Fruit fly (Drosophila melanogaster): ENCODE data around the gene Sec71.
A peak's percentile ranks its signal among the peaks of the same experiment; 100 is the strongest.

Gene Sec71

DNA sequence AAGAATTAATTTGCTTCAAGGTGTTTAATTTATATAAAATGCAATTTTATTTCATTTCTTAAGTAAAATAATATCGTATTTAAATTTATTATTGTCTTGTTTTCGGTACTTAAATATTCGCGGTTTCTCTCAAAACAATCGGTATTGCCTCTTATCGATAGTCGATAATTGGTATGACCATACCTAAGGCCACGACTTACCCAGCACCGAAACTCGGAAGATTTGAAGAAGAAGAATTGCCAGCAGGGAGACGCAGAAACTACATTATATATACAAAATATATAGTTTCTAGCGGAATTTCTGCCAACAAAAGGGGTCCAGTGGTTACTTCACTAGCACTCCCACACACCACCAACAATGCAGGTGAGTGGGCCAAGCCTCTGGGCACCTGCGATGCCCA lies 22.4 kb upstream of the Sec71 start (continued):
- TF ChIP-seq esg (GFP tag; conservative IDR thresholded peaks at IDR 0.05) (no peak), CG13123 (GFP tag; optimal IDR thresholded peaks at IDR 0.05) (no peak), hbn (GFP tag; IDR thresholded peaks at IDR 0.05; ENCODE audit: partially characterized antibody) (peak; percentile 65), Trl (optimal IDR thresholded peaks at IDR 0.05) (no peak), Trl (GFP tag; optimal IDR thresholded peaks at IDR 0.05) (no peak), Atf3 (GFP tag; optimal IDR thresholded peaks at IDR 0.05) (no peak), CG30431 (GFP tag; optimal IDR thresholded peaks at IDR 0.05) (no peak), ato (GFP tag; IDR thresholded peaks at IDR 0.05; ENCODE audit: partially characterized antibody) (peak; percentile 40; the same call in 1 of the 2 replicates), CG15073 (GFP tag; optimal IDR thresholded peaks at IDR 0.05) (no peak), CG9797 (GFP tag; optimal IDR thresholded peaks at IDR 0.05) (peak; percentile 70), exex (tag; optimal IDR thresholded peaks at IDR 0.05) (no peak), slou (GFP tag; optimal IDR thresholded peaks at IDR 0.05) (no peak), grn (GFP tag; optimal IDR thresholded peaks at IDR 0.05) (no peak), pfk (GFP tag; optimal IDR thresholded peaks at IDR 0.05) (no peak), ftz-f1 (GFP tag; optimal IDR thresholded peaks at IDR 0.05) (peak; percentile 93), Asciz (GFP tag; optimal IDR thresholded peaks at IDR 0.05) (no peak), gfzf (GFP tag; optimal IDR thresholded peaks at IDR 0.05) (peak; percentile 73), unc-4 (GFP tag; IDR thresholded peaks at IDR 0.05; ENCODE audit: partially characterized antibody) (peak; percentile 79), fru (optimal IDR thresholded peaks at IDR 0.05) (no peak), lilli (GFP tag; optimal IDR thresholded peaks at IDR 0.05) (no peak), CG1602 (GFP tag; optimal IDR thresholded peaks at IDR 0.05) (no peak), dmrt11E (tag; optimal IDR thresholded peaks at IDR 0.05) (no peak), CG4854 (GFP tag; optimal IDR thresholded peaks at IDR 0.05) (no peak), CG11085 (GFP tag; IDR thresholded peaks at IDR 0.05) (no peak), Bgb (GFP tag; IDR thresholded peaks at IDR 0.05; ENCODE audit: partially characterized antibody) (peak; percentile 65), CG2120 (GFP tag; optimal IDR thresholded peaks at IDR 0.05) (no peak), Sry-δ (GFP tag; optimal IDR thresholded peaks at IDR 0.05) (peak; percentile 63), bbx (GFP tag; IDR thresholded peaks at IDR 0.05; ENCODE audit: partially characterized antibody) (peak; percentile 70; the same call in 1 of the 2 replicates), CG14860 (GFP tag; IDR thresholded peaks at IDR 0.05; ENCODE audit: partially characterized antibody) (peak; percentile 51; the same call in 2 of the 3 replicates), zen2 (GFP tag; IDR thresholded peaks at IDR 0.05; ENCODE audit: partially characterized antibody) (peak; percentile 18; the same call in 1 of the 3 replicates), stwl (tag; optimal IDR thresholded peaks at IDR 0.05) (peak; percentile 83), B-H1 (GFP tag; IDR thresholded peaks at IDR 0.05) (no peak), CG2889 (GFP tag; IDR thresholded peaks at IDR 0.05) (no peak), CG10209 (GFP tag; optimal IDR thresholded peaks at IDR 0.05) (no peak), CG2129 (GFP tag; IDR thresholded peaks at IDR 0.05; ENCODE audit: partially characterized antibody) (peak; percentile 41; the same call in 1 of the 2 replicates), Fer1 (GFP tag; optimal IDR thresholded peaks at IDR 0.05) (no peak), ken (GFP tag; IDR thresholded peaks at IDR 0.05) (no peak), inv (GFP tag; IDR thresholded peaks at IDR 0.05; ENCODE audit: partially characterized antibody) (peak; percentile 50), CG11093 (GFP tag; IDR thresholded peaks at IDR 0.05) (no peak), CG4282 (GFP tag; optimal IDR thresholded peaks at IDR 0.05) (no peak), MESR4 (GFP tag; optimal IDR thresholded peaks at IDR 0.05) (peak; percentile 80), sima (GFP tag; optimal IDR thresholded peaks at IDR 0.05) (no peak), CkIIα-i1 (GFP tag; IDR thresholded peaks at IDR 0.05) (no peak), trem (tag; optimal IDR thresholded peaks at IDR 0.05) (peak; percentile 34), CG16863 (GFP tag; optimal IDR thresholded peaks at IDR 0.05) (no peak), CG11560 (tag; IDR thresholded peaks at IDR 0.05) (no peak), amos (GFP tag; IDR thresholded peaks at IDR 0.05; ENCODE audit: partially characterized antibody) (peak; percentile 74), jigr1 (GFP tag; IDR thresholded peaks at IDR 0.05) (no peak), Hey (tag; optimal IDR thresholded peaks at IDR 0.05) (no peak), pb (GFP tag; optimal IDR thresholded peaks at IDR 0.05) (no peak), nmo (GFP tag; optimal IDR thresholded peaks at IDR 0.05) (peak; percentile 10)

Measured in whole organism, embryonic.